Worm (Caenorhabditis elegans) whole organism, late embryonic: ENCODE measurements around the gene nhx-4.
A peak's percentile ranks its signal among the peaks of the same experiment; 100 is the strongest.
"Not testable (repeated sequence)": the region's sequence is repeated elsewhere in the genome, so short reads cannot be mapped to it uniquely, and the experiment has no call there.

Experiments
- Y22D7AL.16 ChIP-seq: sonication (generic microtip); optimal IDR thresholded peaks from 2 replicates; lab custom pipeline; 2016; ENCODE audit warnings: missing genetic modification characterization, missing compliant biosample characterization
- ama-1 ChIP-seq: fragments of 150-350 bp; optimal IDR thresholded peaks from 2 replicates; lab custom pipeline; 2014
- ceh-14 ChIP-seq: sonication (generic microtip); optimal IDR thresholded peaks from 2 replicates; lab custom pipeline; 2016; ENCODE audit warnings: missing genotype, missing genetic modification characterization, missing compliant biosample characterization
- ceh-30 ChIP-seq: fragments of 150-350 bp; optimal IDR thresholded peaks from 2 replicates; lab custom pipeline; 2014; ENCODE audit warnings: missing biosample characterization, missing genetic modification characterization
- ceh-34 ChIP-seq: sonication (generic microtip); optimal IDR thresholded peaks from 2 replicates; lab custom pipeline; 2016; ENCODE audit warnings: mild to moderate bottlenecking, missing genetic modification characterization, missing compliant biosample characterization
- ceh-48 ChIP-seq: sonication (generic microtip); optimal IDR thresholded peaks from 2 replicates; lab custom pipeline; 2016; ENCODE audit warnings: missing genetic modification characterization, inconsistent platforms, missing compliant biosample characterization
- ceh-6 ChIP-seq: fragments of 200-800 bp; sonication (Bioruptor generic); optimal IDR thresholded peaks from 2 replicates; lab custom pipeline; 2018; ENCODE audit warnings: mild to moderate bottlenecking, missing genetic modification characterization, missing compliant biosample characterization
- ceh-9 ChIP-seq: sonication (generic microtip); optimal IDR thresholded peaks from 2 replicates; lab custom pipeline; 2016; ENCODE audit warnings: mild to moderate bottlenecking, missing genetic modification characterization, inconsistent platforms, missing compliant biosample characterization
- dve-1 ChIP-seq: sonication (generic microtip); optimal IDR thresholded peaks from 2 replicates; lab custom pipeline; 2017; ENCODE audit warnings: antibody characterized with exemption, mild to moderate bottlenecking, missing genetic modification characterization, missing compliant biosample characterization
- ets-4 ChIP-seq: sonication (generic microtip); optimal IDR thresholded peaks from 2 replicates; lab custom pipeline; 2016; ENCODE audit warnings: missing genetic modification characterization, missing compliant biosample characterization
- fax-1 ChIP-seq: sonication (generic microtip); optimal IDR thresholded peaks from 2 replicates; lab custom pipeline; 2016; ENCODE audit warnings: missing genotype, missing genetic modification characterization, missing compliant biosample characterization
- fkh-6 ChIP-seq: sonication (generic microtip); optimal IDR thresholded peaks from 2 replicates; lab custom pipeline; 2016; ENCODE audit warnings: missing genetic modification characterization, missing compliant biosample characterization
- gmeb-2 ChIP-seq: sonication (generic microtip); optimal IDR thresholded peaks from 2 replicates; lab custom pipeline; 2016; ENCODE audit warnings: missing genetic modification characterization, inconsistent platforms, missing compliant biosample characterization
- hlh-15 ChIP-seq: sonication (generic microtip); optimal IDR thresholded peaks from 2 replicates; lab custom pipeline; 2016; ENCODE audit warnings: missing genetic modification characterization, missing compliant biosample characterization
- hlh-30 ChIP-seq: sonication (generic microtip); optimal IDR thresholded peaks from 2 replicates; lab custom pipeline; 2017; ENCODE audit warnings: antibody characterized with exemption, missing genetic modification characterization, missing compliant biosample characterization; ENCODE audit not compliant: insufficient read depth
- lim-6 ChIP-seq: sonication (generic microtip); optimal IDR thresholded peaks from 2 replicates; lab custom pipeline; 2016; ENCODE audit warnings: missing genetic modification characterization, missing compliant biosample characterization
- mec-3 ChIP-seq: sonication (generic microtip); optimal IDR thresholded peaks from 2 replicates; lab custom pipeline; 2016; ENCODE audit warnings: borderline replicate concordance, missing genetic modification characterization, missing compliant biosample characterization
- nfya-1 ChIP-seq: sonication (generic microtip); optimal IDR thresholded peaks from 2 replicates; lab custom pipeline; 2017; ENCODE audit warnings: missing genetic modification characterization, mild to moderate bottlenecking, missing compliant biosample characterization, antibody characterized with exemption, moderate library complexity
- nhr-11 ChIP-seq: fragments of 150-350 bp; optimal IDR thresholded peaks from 2 replicates; lab custom pipeline; 2014; ENCODE audit warnings: missing biosample characterization, missing genetic modification characterization
- nhr-232 ChIP-seq: sonication (generic microtip); optimal IDR thresholded peaks from 2 replicates; lab custom pipeline; 2016; ENCODE audit warnings: missing genetic modification characterization, missing compliant biosample characterization
- npax-4 ChIP-seq: sonication (generic microtip); optimal IDR thresholded peaks from 2 replicates; lab custom pipeline; 2016; ENCODE audit warnings: missing genetic modification characterization, missing compliant biosample characterization
- pat-9 ChIP-seq: fragments of 200-800 bp; sonication (Bioruptor generic); optimal IDR thresholded peaks from 2 replicates; lab custom pipeline; 2018; ENCODE audit warnings: mild to moderate bottlenecking, missing genetic modification characterization, moderate library complexity, missing compliant biosample characterization
- pqm-1 ChIP-seq: sonication (generic microtip); optimal IDR thresholded peaks from 2 replicates; lab custom pipeline; 2016; ENCODE audit warnings: missing genetic modification characterization, missing compliant biosample characterization
- rnt-1 ChIP-seq: sonication (generic microtip); optimal IDR thresholded peaks from 2 replicates; lab custom pipeline; 2016; ENCODE audit warnings: missing genetic modification characterization, missing compliant biosample characterization
- sdc-2 ChIP-seq: sonication (generic microtip); optimal IDR thresholded peaks from 2 replicates; lab custom pipeline; 2016; ENCODE audit warnings: missing genotype, missing genetic modification characterization, missing compliant biosample characterization
- sox-2 ChIP-seq: fragments of 200-800 bp; sonication (Bioruptor generic); IDR thresholded peaks from 2 replicates; pipeline ENCODE4 v1.3.6; 2022; ENCODE audit warnings: missing genetic modification reagents, missing genetic modification characterization, missing compliant biosample characterization
- sox-4 ChIP-seq: sonication (generic microtip); optimal IDR thresholded peaks from 2 replicates; lab custom pipeline; 2017; ENCODE audit warnings: mild to moderate bottlenecking, missing genetic modification characterization, inconsistent platforms, missing compliant biosample characterization
- tbx-2 ChIP-seq: sonication (generic microtip); optimal IDR thresholded peaks from 2 replicates; lab custom pipeline; 2016; ENCODE audit warnings: missing genetic modification characterization, missing compliant biosample characterization
- tbx-7 ChIP-seq: sonication (generic microtip); optimal IDR thresholded peaks from 2 replicates; lab custom pipeline; 2016; ENCODE audit warnings: missing genotype, missing genetic modification characterization, missing compliant biosample characterization
- ttx-3 ChIP-seq: sonication (generic microtip); optimal IDR thresholded peaks from 2 replicates; lab custom pipeline; 2016; ENCODE audit warnings: missing genetic modification reagents, missing genetic modification characterization, missing compliant biosample characterization
- unc-55 ChIP-seq: sonication (generic microtip); optimal IDR thresholded peaks from 2 replicates; lab custom pipeline; 2017; ENCODE audit warnings: missing biosample characterization, missing genetic modification reagents, missing genetic modification characterization

nhx-4 gene

DNA sequence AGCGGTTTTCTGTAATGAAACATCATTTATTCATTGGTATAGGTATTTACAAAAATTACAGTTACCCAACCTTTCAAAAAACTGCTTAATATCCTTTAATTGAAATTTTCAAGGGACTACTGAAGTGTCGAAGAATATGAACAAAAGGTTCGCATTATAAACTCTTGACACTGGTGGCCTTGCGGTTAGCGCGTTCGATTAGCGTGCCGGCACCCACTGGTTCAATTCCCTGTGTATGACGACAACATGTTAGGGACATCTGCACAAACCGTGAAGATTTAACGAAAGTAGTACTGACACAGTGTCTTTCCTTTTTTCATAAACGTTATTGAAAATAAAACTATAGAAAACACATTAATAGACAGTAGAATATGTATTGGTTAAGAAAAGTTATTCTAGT, 46.4 kb upstream of the nhx-4 start (continued):
- TF ChIP-seq ttx-3 = no peak
- TF ChIP-seq dve-1 (tag; lab: Kevin White, UChicago) = no peak
- peak; percentile 11 for TF ChIP-seq npax-4 (tag; lab: Kevin White, UChicago)
- TF ChIP-seq tbx-2 (tag; lab: Kevin White, UChicago) = peak; percentile 17
- no peak for TF ChIP-seq ceh-48 (tag; lab: Kevin White, UChicago)
- TF ChIP-seq sox-2 (GFP tag; lab: Robert Waterston, UW) = peak; percentile 31; the same call in 1 of the 2 replicates
- TF ChIP-seq rnt-1 (tag; lab: Kevin White, UChicago) = peak; percentile 39
- TF ChIP-seq ceh-6 (GFP tag; lab: Kevin White, UChicago) = peak; percentile 57
- no peak for TF ChIP-seq ceh-30 (tag; lab: Kevin White, UChicago)

DNA sequence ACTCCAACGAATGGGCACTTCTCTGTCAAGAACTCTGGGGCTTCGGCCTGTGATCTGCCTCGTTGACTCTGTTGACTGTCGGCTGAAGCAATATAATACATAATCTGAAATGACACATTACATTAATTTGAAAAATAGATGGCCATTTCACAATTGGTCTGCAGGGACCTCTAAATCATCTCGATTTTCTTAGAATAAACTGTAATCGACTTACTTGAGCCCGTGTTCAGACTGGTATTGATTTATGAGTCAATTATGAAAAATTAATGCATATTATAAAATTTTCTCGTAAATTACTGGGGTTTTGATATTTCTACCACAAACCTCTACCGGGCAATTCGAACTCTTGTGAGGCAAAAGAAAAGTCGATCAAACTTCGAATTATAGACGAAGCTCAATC, 45.4 kb upstream of the nhx-4 start, which contains the start of gene C53B7.6:
Gene C53B7.6, minus strand, starts transcription at position 101 of the 400 bp plus-strand sequence.
- not testable (repeated sequence) for TF ChIP-seq hlh-30, nfya-1, ceh-14 (tag; lab: Kevin White, UChicago)

DNA sequence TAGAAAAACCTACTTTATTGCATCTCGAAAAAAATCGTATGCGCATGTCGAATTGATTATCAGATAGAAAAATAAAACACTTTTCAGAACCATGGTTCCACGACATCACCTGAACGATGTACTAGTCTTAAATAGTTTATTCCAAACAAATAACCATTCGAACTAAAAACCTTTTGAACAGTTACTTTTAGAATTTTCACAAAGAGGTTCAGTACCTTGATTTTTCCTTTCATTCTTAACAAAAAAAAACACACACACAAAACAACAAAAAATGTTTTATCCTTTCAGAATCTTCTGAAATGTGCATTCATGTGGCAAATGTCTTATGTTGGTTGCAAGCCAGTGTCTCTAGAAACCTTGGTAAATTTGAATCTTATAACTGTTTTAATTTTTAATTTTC, 39.4 kb upstream of the nhx-4 start, which contains the start of gene F41C6.4:
Gene F41C6.4, minus strand, starts transcription at position 101 of the 400 bp plus-strand sequence.
- TF ChIP-seq nhr-11 (tag; lab: Kevin White, UChicago) (no peak), rnt-1 (tag; lab: Kevin White, UChicago) (no peak)

DNA sequence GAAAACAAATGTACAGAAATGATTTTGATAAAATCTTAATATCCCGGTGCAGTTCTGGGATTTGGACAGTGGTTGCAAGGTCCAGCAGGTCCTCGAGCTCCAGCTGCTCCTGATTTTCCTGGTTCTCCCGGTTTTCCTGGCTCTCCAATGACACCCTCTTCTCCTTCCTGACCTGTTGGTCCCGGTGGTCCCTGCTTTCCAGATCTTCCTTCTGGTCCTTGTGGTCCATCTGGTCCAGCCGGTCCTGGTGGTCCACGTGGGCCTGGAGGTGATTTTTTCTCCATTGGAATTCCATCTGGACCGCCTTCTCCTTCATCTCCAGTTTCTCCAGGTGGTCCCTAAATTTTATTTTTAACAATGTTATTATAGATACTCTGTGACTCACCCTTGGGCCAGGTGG, 38.8 kb upstream of the nhx-4 start:
- TF ChIP-seq ama-1 (lab: Kevin White, UChicago) = no peak
- TF ChIP-seq lim-6 (tag; lab: Kevin White, UChicago) = no peak
- TF ChIP-seq ets-4 (tag; lab: Kevin White, UChicago) = no peak
- no peak for TF ChIP-seq sox-4
- no peak for TF ChIP-seq ceh-14 (tag; lab: Kevin White, UChicago)
- no peak for TF ChIP-seq Y22D7AL.16
- TF ChIP-seq unc-55 (GFP tag; lab: Kevin White, UChicago) = no peak
- no peak for TF ChIP-seq ceh-9 (tag; lab: Kevin White, UChicago)
- no peak for TF ChIP-seq tbx-7 (tag; lab: Kevin White, UChicago)
- TF ChIP-seq ceh-30 (tag; lab: Kevin White, UChicago) = no peak
- TF ChIP-seq rnt-1 (tag; lab: Kevin White, UChicago) = no peak
- no peak for TF ChIP-seq sdc-2
- TF ChIP-seq pat-9 (tag; lab: Kevin White, UChicago) = no peak
- no peak for TF ChIP-seq ceh-34 (tag; lab: Kevin White, UChicago)
- TF ChIP-seq gmeb-2 (tag; lab: Kevin White, UChicago) = no peak
- no peak for TF ChIP-seq nfya-1 (tag; lab: Kevin White, UChicago)
- no peak for TF ChIP-seq hlh-15 (tag; lab: Kevin White, UChicago)

DNA sequence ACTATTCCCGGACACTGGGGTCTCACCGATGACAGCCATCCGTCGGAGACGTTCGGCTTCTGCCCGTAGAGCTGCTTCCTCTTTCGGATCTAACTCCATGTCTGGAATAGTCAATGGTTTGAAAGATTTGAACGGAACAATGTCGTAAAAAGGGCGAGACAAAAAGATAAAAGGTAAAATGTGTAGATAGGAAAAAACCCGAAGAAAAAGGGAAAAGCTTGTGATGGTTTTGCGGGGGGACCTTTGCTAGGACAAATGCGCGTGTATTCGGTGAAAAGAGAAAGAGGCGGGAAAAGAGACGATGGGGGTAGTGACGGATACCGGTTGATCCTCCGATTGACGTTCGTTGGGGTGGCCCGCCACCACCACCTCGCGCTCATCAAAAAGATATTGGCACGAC, 36.7 kb upstream of the nhx-4 start, which contains the start of gene col-173:
Gene col-173, minus strand, starts transcription at position 101 of the 400 bp plus-strand sequence.
- TF ChIP-seq mec-3 (tag; lab: Kevin White, UChicago) = no peak

DNA sequence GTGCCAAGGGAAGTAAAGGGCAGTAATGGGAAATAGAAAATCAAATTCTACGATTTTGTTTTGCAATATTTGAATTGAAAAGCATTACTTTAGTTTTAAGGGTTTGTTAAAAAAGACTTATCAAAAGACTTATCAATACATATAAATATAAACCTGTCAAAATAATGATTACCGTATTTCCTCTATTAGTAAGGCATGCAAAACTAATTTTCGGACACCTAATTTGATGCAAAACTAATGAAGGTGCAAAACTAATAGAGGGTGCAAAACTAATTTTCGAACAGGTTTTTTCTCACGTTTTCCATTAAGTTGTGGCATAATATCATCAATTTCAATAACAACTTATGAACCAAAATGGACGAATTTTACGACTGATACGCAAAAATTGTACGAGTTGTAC, 32.3 kb upstream of the nhx-4 start, which contains the start of gene F41C6.6:
Gene F41C6.6, minus strand, starts transcription at position 101 of the 400 bp plus-strand sequence.
- not testable (repeated sequence) for TF ChIP-seq ceh-14 (tag; lab: Kevin White, UChicago); pqm-1; fkh-6 (tag; lab: Kevin White, UChicago)
- TF ChIP-seq, all 69 proteins: peak for 0; not testable (repeated sequence) for 69

DNA sequence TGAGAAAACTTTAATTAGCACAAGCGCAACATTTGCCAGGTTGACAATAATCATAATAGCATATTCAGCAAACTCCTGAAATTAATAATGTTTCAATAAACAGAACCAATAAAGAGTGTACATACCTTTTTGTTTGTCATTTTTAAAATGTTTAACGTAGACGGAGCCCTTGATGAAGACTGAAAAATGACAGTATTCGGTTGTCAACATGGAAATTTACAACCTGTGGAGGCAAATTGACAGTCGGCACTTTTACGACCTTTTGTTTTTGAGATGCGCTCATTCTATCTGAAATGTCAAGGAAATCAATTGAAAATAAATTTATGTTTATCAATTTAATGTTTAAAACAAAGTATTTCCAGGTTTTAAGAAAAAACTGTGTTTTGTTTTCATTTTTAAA, 29.6 kb upstream of the nhx-4 start:
- no peak for TF ChIP-seq ceh-6 (GFP tag; lab: Kevin White, UChicago)
- TF ChIP-seq sox-2 (GFP tag; lab: Robert Waterston, UW) = no peak
- no peak for TF ChIP-seq fax-1 (tag; lab: Kevin White, UChicago)
- no peak for TF ChIP-seq nhr-232
